Fruit fly (Drosophila melanogaster): ENCODE data around the gene CG42264.
A peak's percentile ranks its signal among the peaks of the same experiment; 100 is the strongest.

The CG42264 gene

DNA sequence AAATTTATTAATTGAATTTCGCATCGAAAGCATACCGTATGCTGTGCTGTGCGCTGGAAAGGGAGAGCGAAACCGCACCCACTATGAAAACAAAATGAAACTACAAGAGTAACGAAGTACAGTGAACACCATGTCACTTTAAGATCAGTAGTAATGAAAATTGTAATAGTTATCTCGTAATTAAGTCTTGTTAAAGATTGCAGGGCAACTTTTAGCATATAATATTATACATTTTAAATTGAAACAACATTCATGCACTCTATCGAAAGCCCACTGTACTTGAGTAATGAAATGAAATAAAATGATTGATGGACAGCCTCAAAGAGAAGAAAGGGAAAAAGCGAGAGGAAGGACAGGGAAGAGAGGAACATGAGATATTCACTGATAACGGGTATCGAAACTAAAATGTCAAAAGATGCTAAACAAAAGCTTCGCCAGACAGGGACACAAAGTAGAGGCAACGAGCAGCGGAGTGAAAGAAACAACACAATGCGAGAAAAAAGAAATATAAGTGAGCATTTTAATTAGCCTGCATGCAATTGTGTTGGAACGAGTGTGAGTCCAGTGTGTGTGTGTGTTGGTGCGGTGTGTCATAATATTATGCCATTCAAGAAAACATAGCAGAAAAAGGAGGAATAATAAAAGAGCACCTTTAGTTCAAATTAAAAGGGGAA, 41.0 kb downstream of the CG42264 start (continued):
- TF ChIP-seq phol (tag; optimal IDR thresholded peaks at IDR 0.05) = peak; percentile 71
- no peak for TF ChIP-seq dm (GFP tag; optimal IDR thresholded peaks at IDR 0.05)
- TF ChIP-seq Rx (GFP tag; IDR thresholded peaks at IDR 0.05) = peak; percentile 53; the same call in 1 of the 2 replicates
- no peak for TF ChIP-seq kni (GFP tag; optimal IDR thresholded peaks at IDR 0.05)
- TF ChIP-seq Stat92E (GFP tag; optimal IDR thresholded peaks at IDR 0.05) = no peak
- TF ChIP-seq vvl (GFP tag; IDR thresholded peaks at IDR 0.05) = peak; percentile 84
- TF ChIP-seq dmrt99B (tag; optimal IDR thresholded peaks at IDR 0.05) = peak; percentile 86
- TF ChIP-seq CG32772 (GFP tag; IDR thresholded peaks at IDR 0.05) = peak; percentile 72
- peak; percentile 63 for TF ChIP-seq Usf (GFP tag; optimal IDR thresholded peaks at IDR 0.05)
- TF ChIP-seq gcm (GFP tag; optimal IDR thresholded peaks at IDR 0.05) = peak; percentile 76
- peak; percentile 43 for TF ChIP-seq CG15011 (GFP tag; optimal IDR thresholded peaks at IDR 0.05)
- no peak for TF ChIP-seq ham (GFP tag; IDR thresholded peaks at IDR 0.05)
- peak; percentile 33 for TF ChIP-seq CG12744 (GFP tag; optimal IDR thresholded peaks at IDR 0.05)
- TF ChIP-seq Elba2 (GFP tag; optimal IDR thresholded peaks at IDR 0.05) = no peak
- TF ChIP-seq CG8765 (GFP tag; IDR thresholded peaks at IDR 0.05) = peak; percentile 71
- peak; percentile 43 for TF ChIP-seq Atf-2 (GFP tag; optimal IDR thresholded peaks at IDR 0.05)
- peak; percentile 33 for TF ChIP-seq kay (GFP tag; optimal IDR thresholded peaks at IDR 0.05)
- TF ChIP-seq Adf1 (GFP tag; IDR thresholded peaks at IDR 0.05) = 0 out of 2 replicates have a peak, but pooled peaks have one; percentile 32
- TF ChIP-seq ssp (GFP tag; IDR thresholded peaks at IDR 0.05) = peak; percentile 47
- peak; percentile 50 for TF ChIP-seq onecut (GFP tag; IDR thresholded peaks at IDR 0.05)
- peak; percentile 61 for TF ChIP-seq schlank (tag; optimal IDR thresholded peaks at IDR 0.05)
- peak; percentile 51 for TF ChIP-seq corto (GFP tag; optimal IDR thresholded peaks at IDR 0.05)
- TF ChIP-seq CG11456 (GFP tag; IDR thresholded peaks at IDR 0.05) = peak; percentile 83
- peak; percentile 80 for TF ChIP-seq nmo (GFP tag; optimal IDR thresholded peaks at IDR 0.05)
- TF ChIP-seq gem (tag; optimal IDR thresholded peaks at IDR 0.05) = peak; percentile 88
- TF ChIP-seq CG11504 (tag; optimal IDR thresholded peaks at IDR 0.05) = peak; percentile 87
- TF ChIP-seq en (GFP tag; optimal IDR thresholded peaks at IDR 0.05) = peak; percentile 16
- peak; percentile 35 for TF ChIP-seq CG5180 (GFP tag; optimal IDR thresholded peaks at IDR 0.05)
- TF ChIP-seq CG11247 (GFP tag; IDR thresholded peaks at IDR 0.05) = peak; percentile 76
- peak; percentile 83 for TF ChIP-seq CG14441 (GFP tag; IDR thresholded peaks at IDR 0.05)
- no peak for TF ChIP-seq YL-1 (GFP tag; optimal IDR thresholded peaks at IDR 0.05)
- TF ChIP-seq zfh2 (GFP tag; optimal IDR thresholded peaks at IDR 0.05) = peak; percentile 34
- peak; percentile 54; the same call in 1 of the 2 replicates for TF ChIP-seq CG9215 (GFP tag; IDR thresholded peaks at IDR 0.05)
- TF ChIP-seq aop (GFP tag; IDR thresholded peaks at IDR 0.05) = no peak
- no peak for TF ChIP-seq HLHmδ (GFP tag; optimal IDR thresholded peaks at IDR 0.05)
- TF ChIP-seq CG34376 (GFP tag; optimal IDR thresholded peaks at IDR 0.05) = no peak
- TF ChIP-seq Deaf1 (tag; optimal IDR thresholded peaks at IDR 0.05) = peak; percentile 42
- no peak for TF ChIP-seq Doc3 (GFP tag; IDR thresholded peaks at IDR 0.05; ENCODE audit: partially characterized antibody)
- peak; percentile 66 for TF ChIP-seq CG11696 (GFP tag; IDR thresholded peaks at IDR 0.05)
- no peak for TF ChIP-seq bigmax (GFP tag; optimal IDR thresholded peaks at IDR 0.05)
- TF ChIP-seq shn (GFP tag; optimal IDR thresholded peaks at IDR 0.05) = no peak
- peak; percentile 47 for TF ChIP-seq maf-S (GFP tag; optimal IDR thresholded peaks at IDR 0.05)
- TF ChIP-seq pros (GFP tag; optimal IDR thresholded peaks at IDR 0.05) = no peak
- TF ChIP-seq zf30C (GFP tag; optimal IDR thresholded peaks at IDR 0.05) = no peak
- TF ChIP-seq slou (GFP tag; optimal IDR thresholded peaks at IDR 0.05) = no peak
- no peak for TF ChIP-seq HmgD (GFP tag; optimal IDR thresholded peaks at IDR 0.05)
- TF ChIP-seq Scr (GFP tag; IDR thresholded peaks at IDR 0.05; ENCODE audit: partially characterized antibody) = no peak
